Worm (Caenorhabditis elegans): ENCODE results near the gene irg-2.

DNA sequence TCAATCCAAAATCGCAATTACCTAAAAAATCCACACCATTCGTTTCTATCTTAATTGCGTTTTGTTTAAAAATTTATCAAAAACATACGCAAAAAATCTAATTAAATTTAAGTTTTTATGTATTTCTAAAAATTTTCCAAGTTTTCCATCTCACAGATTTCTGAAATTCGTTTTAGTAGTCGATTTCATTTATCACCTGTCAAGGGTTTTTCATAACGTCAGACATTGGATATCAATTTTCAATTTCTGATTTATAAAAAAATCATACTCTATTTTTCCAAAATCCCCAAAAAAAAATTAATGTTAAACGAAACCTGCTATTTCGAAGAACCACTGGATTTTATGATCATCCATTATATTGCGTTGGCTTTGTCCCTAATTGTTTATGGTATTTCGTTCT is 31.8 kb upstream of the irg-2 start, which contains the start of gene srh-4:
- TF ChIP-seq W03F9.2 (tag; optimal IDR thresholded peaks at IDR 0.05), result no peak
- no peak for TF ChIP-seq dao-5 (tag; optimal IDR thresholded peaks at IDR 0.05)

All from whole organism, L4/young adult.